Worm (Caenorhabditis elegans): Measurements from ENCODE around the gene lmtr-2.

DNA sequence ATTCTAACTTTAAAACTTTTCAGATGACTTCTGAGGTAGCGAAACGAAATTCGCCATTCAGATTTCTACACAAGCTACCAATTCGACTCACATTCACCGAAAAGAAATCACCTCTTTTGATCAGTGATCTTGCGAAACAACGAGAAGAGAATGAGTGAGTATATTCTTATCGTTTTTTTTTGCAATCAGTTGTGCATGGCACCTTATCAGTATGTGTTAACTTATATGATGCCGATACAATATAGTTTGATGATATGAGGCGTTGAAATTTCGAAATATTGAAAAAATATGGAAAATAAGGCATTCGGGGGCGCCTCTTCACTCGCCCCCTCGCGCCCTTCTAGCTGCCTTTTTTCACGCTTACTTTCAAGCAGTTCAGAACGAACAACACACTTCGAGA is 7.0 kb upstream of the lmtr-2 start:
- TF ChIP-seq nhr-23 (tag; optimal IDR thresholded peaks at IDR 0.05) (no peak), elt-3 (tag; optimal IDR thresholded peaks at IDR 0.05) (no peak), ztf-11 (tag; optimal IDR thresholded peaks at IDR 0.05) (no peak), ztf-4 (tag; optimal IDR thresholded peaks at IDR 0.05) (no peak), fos-1 (tag; optimal IDR thresholded peaks at IDR 0.05) (peak; percentile 97), ceh-82 (tag; optimal IDR thresholded peaks at IDR 0.05) (no peak), nhr-11 (tag; optimal IDR thresholded peaks at IDR 0.05) (no peak), nhr-12 (tag; optimal IDR thresholded peaks at IDR 0.05) (no peak), R02D3.7 (tag; optimal IDR thresholded peaks at IDR 0.05) (no peak)

All from whole organism, L2 larva.